Worm (Caenorhabditis elegans): ENCODE data around the gene T07C4.3.

DNA sequence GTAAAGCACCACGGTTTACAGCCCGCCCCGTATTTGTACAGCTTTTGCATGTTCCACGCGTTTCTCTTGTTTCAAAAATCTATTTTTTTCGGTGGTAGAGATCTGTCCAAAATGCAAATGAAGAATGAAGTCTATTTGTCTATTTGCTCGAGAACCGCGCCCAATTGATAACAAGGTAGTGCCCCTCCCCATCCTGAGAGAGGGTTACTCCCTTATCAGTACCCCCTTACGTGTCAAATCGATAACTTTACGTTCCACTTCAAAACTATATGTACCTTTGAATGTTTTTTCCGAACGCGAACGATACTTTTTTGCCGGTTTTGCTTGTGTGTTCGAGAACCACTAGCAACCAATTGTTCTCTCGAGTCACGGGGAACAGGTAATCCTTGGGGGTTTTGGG is 24.1 kb downstream of the T07C4.3 start:
- TF ChIP-seq sptf-1 (tag; optimal IDR thresholded peaks at IDR 0.05) (no peak), nhr-90 (tag; optimal IDR thresholded peaks at IDR 0.05; ENCODE audit: poor library complexity) (no peak)
